Worm (Caenorhabditis elegans) whole organism, L4 larva: ENCODE data around the gene C26F1.3.

ENCODE experiments used
- F10B5.3 ChIP-seq: sonication (generic microtip); optimal IDR thresholded peaks from 2 replicates; lab custom pipeline; 2016; ENCODE audit warnings: mild to moderate bottlenecking, missing genetic modification characterization, missing compliant biosample characterization
- aha-1 ChIP-seq: fragments of 150-350 bp; peaks from one replicate; lab custom pipeline; 2014; ENCODE audit warnings: missing biosample characterization, missing genetic modification characterization
- fkh-10 ChIP-seq: fragments of 150-350 bp; optimal IDR thresholded peaks from 2 replicates; lab custom pipeline; 2014; ENCODE audit warnings: missing biosample characterization, missing genetic modification reagents, missing genetic modification characterization
- hlh-30 ChIP-seq: sonication (generic microtip); optimal IDR thresholded peaks from 2 replicates; lab custom pipeline; 2017; ENCODE audit warnings: antibody characterized with exemption, mild to moderate bottlenecking, missing genetic modification characterization, missing compliant biosample characterization; ENCODE audit not compliant: insufficient read depth
- lin-15B ChIP-seq: fragments of 150-350 bp; sonication (generic microtip); optimal IDR thresholded peaks from 3 replicates; lab custom pipeline; 2014; ENCODE audit warnings: missing biosample characterization, missing genetic modification characterization
- madf-9 ChIP-seq: fragments of 200-800 bp; sonication (Bioruptor generic); conservative IDR thresholded peaks from 2 replicates; pipeline ENCODE4 v1.3.6; 2022; ENCODE audit warnings: missing genetic modification reagents, missing genetic modification characterization, missing compliant biosample characterization
- mep-1 ChIP-seq: fragments of 150-350 bp; sonication (generic microtip); optimal IDR thresholded peaks from 3 replicates; lab custom pipeline; 2014; ENCODE audit warnings: missing biosample characterization, missing genetic modification characterization
- nhr-25 ChIP-seq: sonication (generic microtip); optimal IDR thresholded peaks from 2 replicates; lab custom pipeline; 2017; ENCODE audit warnings: missing genetic modification characterization, mild to moderate bottlenecking, missing compliant biosample characterization, antibody characterized with exemption, moderate library complexity, borderline replicate concordance; ENCODE audit not compliant: insufficient read depth
- nhr-41 ChIP-seq: fragments of 200-800 bp; sonication (Bioruptor generic); IDR thresholded peaks from 2 replicates; pipeline ENCODE4 v1.3.6; 2022; ENCODE audit warnings: missing genetic modification reagents, missing genetic modification characterization, missing compliant biosample characterization
- nhr-76 ChIP-seq: fragments of 150-350 bp; optimal IDR thresholded peaks from 2 replicates; lab custom pipeline; 2014; ENCODE audit warnings: missing biosample characterization, missing genetic modification characterization
- skn-1 ChIP-seq: fragments of 150-350 bp; optimal IDR thresholded peaks from 2 replicates; lab custom pipeline; 2014; ENCODE audit warnings: missing biosample characterization, missing genetic modification characterization
- unc-62 ChIP-seq, 3 experiments: fragments of 150-350 bp in 1 of 3; sonication (generic microtip); optimal IDR thresholded peaks in 2 of 3; peaks in 1 of 3; 1 replicate in 1 of 3; 2 replicates in 2 of 3; lab custom pipeline; 2014 to 2017; ENCODE audit warnings: missing biosample characterization in 3 of 3, missing genetic modification characterization in 3 of 3, missing genetic modification reagents in 3 of 3, missing genotype in 1 of 3
- ztf-7 ChIP-seq: fragments of 150-350 bp; optimal IDR thresholded peaks from 2 replicates; lab custom pipeline; 2014; ENCODE audit warnings: missing biosample characterization, missing genetic modification characterization

- peak; percentile 95 for TF ChIP-seq aha-1 (tag; lab: Kevin White, UChicago)
- no peak for TF ChIP-seq nhr-25 (tag; lab: Kevin White, UChicago)
- no peak for TF ChIP-seq nhr-76
- peak; percentile 7 for TF ChIP-seq mep-1 (tag; lab: Kevin White, UChicago)
- TF ChIP-seq ztf-7 (tag; lab: Kevin White, UChicago), result no peak
- no peak for TF ChIP-seq madf-9 (GFP tag; lab: Robert Waterston, UW)
- TF ChIP-seq skn-1 (tag; lab: Kevin White, UChicago), result no peak
- TF ChIP-seq F10B5.3 (tag; lab: Kevin White, UChicago), result no peak
- TF ChIP-seq lin-15B (tag; lab: Kevin White, UChicago), result no peak
- TF ChIP-seq unc-62 (GFP tag; optimal IDR thresholded peaks at IDR 0.05 in 1 of 2; lab: Kevin White, UChicago), result no peak
- no peak for TF ChIP-seq unc-62 (tag; optimal IDR thresholded peaks at IDR 0.05; lab: Kevin White, UChicago)
- TF ChIP-seq nhr-41 (GFP tag; lab: Robert Waterston, UW), result no peak
- peak; percentile 9 for TF ChIP-seq hlh-30 (tag; lab: Kevin White, UChicago)
- no peak for TF ChIP-seq fkh-10 (GFP tag; lab: Kevin White, UChicago)
Measured at ce11 chrV:7809320-7810256, 32.5 kb downstream of the C26F1.3 start, which contains the start of gene ZK742.3.
